Worm (Caenorhabditis elegans) whole organism, L3 larva: ENCODE results near the gene C05A2.4.

Experiments
- R02D3.7 ChIP-seq: fragments of 150-350 bp; optimal IDR thresholded peaks from 2 replicates; lab custom pipeline; 2014; ENCODE audit warnings: missing biosample characterization, missing genetic modification characterization
- aly-2 ChIP-seq: fragments of 150-350 bp; optimal IDR thresholded peaks from 2 replicates; lab custom pipeline; 2014; ENCODE audit warnings: missing biosample characterization, missing genetic modification characterization
- ama-1 ChIP-seq: fragments of 150-350 bp; optimal IDR thresholded peaks from 2 replicates; lab custom pipeline; 2018
- ceh-28 ChIP-seq: fragments of 150-350 bp; optimal IDR thresholded peaks from 2 replicates; lab custom pipeline; 2014; ENCODE audit warnings: missing biosample characterization, missing genetic modification reagents, missing genetic modification characterization
- ceh-9 ChIP-seq: sonication (generic microtip); optimal IDR thresholded peaks from 2 replicates; lab custom pipeline; 2018; ENCODE audit warnings: missing biosample characterization, missing genetic modification characterization
- daf-12 ChIP-seq: fragments of 150-350 bp; optimal IDR thresholded peaks from 2 replicates; lab custom pipeline; 2014; ENCODE audit warnings: missing biosample characterization, missing genetic modification reagents, missing genetic modification characterization
- egl-27 ChIP-seq: sonication (generic microtip); optimal IDR thresholded peaks from 4 replicates; lab custom pipeline; 2017; ENCODE audit warnings: missing biosample characterization, missing genetic modification reagents, missing genetic modification characterization
- egl-5 ChIP-seq: fragments of 150-350 bp; optimal IDR thresholded peaks from 2 replicates; lab custom pipeline; 2017; ENCODE audit warnings: missing biosample characterization, missing genetic modification reagents, missing genetic modification characterization, inconsistent platforms
- elt-1 ChIP-seq: fragments of 150-350 bp; optimal IDR thresholded peaks from 2 replicates; lab custom pipeline; 2014; ENCODE audit warnings: missing biosample characterization, missing genetic modification characterization
- elt-2 ChIP-seq: sonication (generic microtip); optimal IDR thresholded peaks from 2 replicates; lab custom pipeline; 2016; ENCODE audit warnings: missing genetic modification reagents, mild to moderate bottlenecking, missing genetic modification characterization, missing compliant biosample characterization
- elt-3 ChIP-seq, 3 experiments: fragments of 150-350 bp in 1 of 3; sonication (generic microtip) in 2 of 3; optimal IDR thresholded peaks; 2 replicates in 2 of 3; 4 replicates in 1 of 3; lab custom pipeline; 2014 to 2017; ENCODE audit warnings: missing biosample characterization in 3 of 3, missing genetic modification characterization in 3 of 3
- eor-1 ChIP-seq, 2 experiments: fragments of 150-350 bp; optimal IDR thresholded peaks; 2 replicates each; lab custom pipeline; 2014 to 2018; ENCODE audit warnings: missing biosample characterization in 2 of 2, missing genetic modification characterization in 2 of 2
- fkh-10 ChIP-seq: sonication (generic microtip); optimal IDR thresholded peaks from 2 replicates; lab custom pipeline; 2017; ENCODE audit warnings: missing biosample characterization, missing genetic modification reagents, missing genetic modification characterization
- fkh-2 ChIP-seq: fragments of 150-350 bp; optimal IDR thresholded peaks from 2 replicates; lab custom pipeline; 2014; ENCODE audit warnings: missing biosample characterization, missing genetic modification reagents, missing genetic modification characterization
- fos-1 ChIP-seq: fragments of 150-350 bp; optimal IDR thresholded peaks from 2 replicates; lab custom pipeline; 2014; ENCODE audit warnings: missing biosample characterization, missing genetic modification characterization
- hmg-11 ChIP-seq: sonication (generic microtip); optimal IDR thresholded peaks from 2 replicates; lab custom pipeline; 2016; ENCODE audit warnings: missing genetic modification characterization, missing compliant biosample characterization
- jun-1 ChIP-seq: fragments of 150-350 bp; optimal IDR thresholded peaks from 2 replicates; lab custom pipeline; 2014; ENCODE audit warnings: missing biosample characterization, missing genetic modification reagents, missing genetic modification characterization
- lin-15B ChIP-seq: fragments of 150-350 bp; optimal IDR thresholded peaks from 2 replicates; lab custom pipeline; 2014; ENCODE audit warnings: missing biosample characterization, missing genetic modification characterization
- lin-39 ChIP-seq: fragments of 150-350 bp; optimal IDR thresholded peaks from 2 replicates; lab custom pipeline; 2018; ENCODE audit warnings: missing biosample characterization, missing genetic modification reagents, missing genetic modification characterization
- lsy-12 ChIP-seq: sonication (generic microtip); optimal IDR thresholded peaks from 2 replicates; lab custom pipeline; 2016; ENCODE audit warnings: mild to moderate bottlenecking, missing genetic modification characterization, missing compliant biosample characterization
- mdl-1 ChIP-seq: fragments of 150-350 bp; optimal IDR thresholded peaks from 2 replicates; lab custom pipeline; 2014; ENCODE audit warnings: missing biosample characterization, missing genetic modification characterization
- mml-1 ChIP-seq: fragments of 150-350 bp; sonication (generic microtip); optimal IDR thresholded peaks from 3 replicates; lab custom pipeline; 2014; ENCODE audit warnings: missing biosample characterization, missing genetic modification characterization
- nfya-1 ChIP-seq: sonication (generic microtip); optimal IDR thresholded peaks from 2 replicates; lab custom pipeline; 2017; ENCODE audit warnings: missing genetic modification characterization, mild to moderate bottlenecking, missing compliant biosample characterization, antibody characterized with exemption, moderate library complexity; ENCODE audit not compliant: insufficient read depth
- nhr-11 ChIP-seq: fragments of 150-350 bp; optimal IDR thresholded peaks from 2 replicates; lab custom pipeline; 2014; ENCODE audit warnings: missing biosample characterization, missing genetic modification characterization
- nhr-12 ChIP-seq: fragments of 150-350 bp; optimal IDR thresholded peaks from 2 replicates; lab custom pipeline; 2014; ENCODE audit warnings: missing biosample characterization, missing genetic modification characterization
- nhr-23 ChIP-seq: fragments of 150-350 bp; optimal IDR thresholded peaks from 2 replicates; lab custom pipeline; 2014; ENCODE audit warnings: missing biosample characterization, missing genetic modification reagents, missing genetic modification characterization
- nhr-237 ChIP-seq: fragments of 150-350 bp; optimal IDR thresholded peaks from 2 replicates; lab custom pipeline; 2014; ENCODE audit warnings: missing biosample characterization, missing genetic modification characterization
- nhr-25 ChIP-seq: sonication (generic microtip); optimal IDR thresholded peaks from 2 replicates; lab custom pipeline; 2017; ENCODE audit warnings: missing biosample characterization, missing genetic modification characterization
- nhr-28 ChIP-seq: fragments of 150-350 bp; optimal IDR thresholded peaks from 2 replicates; lab custom pipeline; 2014; ENCODE audit warnings: missing biosample characterization, missing genetic modification characterization
- nhr-43 ChIP-seq: sonication (generic microtip); optimal IDR thresholded peaks from 2 replicates; lab custom pipeline; 2016; ENCODE audit warnings: mild to moderate bottlenecking, missing genetic modification characterization, missing compliant biosample characterization; ENCODE audit not compliant: poor library complexity, severe bottlenecking
- nhr-67 ChIP-seq: fragments of 150-350 bp; optimal IDR thresholded peaks from 2 replicates; lab custom pipeline; 2014; ENCODE audit warnings: missing biosample characterization, missing genetic modification characterization
- pha-4 ChIP-seq: fragments of 150-350 bp; optimal IDR thresholded peaks from 2 replicates; lab custom pipeline; 2014; ENCODE audit warnings: missing biosample characterization, missing genetic modification reagents, missing genetic modification characterization
- sea-2 ChIP-seq: fragments of 150-350 bp; sonication (generic microtip); optimal IDR thresholded peaks from 4 replicates; lab custom pipeline; 2014; ENCODE audit warnings: missing biosample characterization, missing genetic modification reagents, missing genetic modification characterization
- skn-1 ChIP-seq: fragments of 150-350 bp; optimal IDR thresholded peaks from 2 replicates; lab custom pipeline; 2014; ENCODE audit warnings: missing biosample characterization, missing genetic modification characterization
- snpc-4 ChIP-seq: fragments of 150-350 bp; optimal IDR thresholded peaks from 2 replicates; lab custom pipeline; 2014; ENCODE audit warnings: missing biosample characterization, missing genetic modification characterization
- tbx-2 ChIP-seq: sonication (generic microtip); optimal IDR thresholded peaks from 2 replicates; lab custom pipeline; 2016; ENCODE audit warnings: mild to moderate bottlenecking, missing genetic modification characterization, missing compliant biosample characterization
- unc-39 ChIP-seq: sonication (generic microtip); optimal IDR thresholded peaks from 4 replicates; lab custom pipeline; 2017; ENCODE audit warnings: missing biosample characterization, missing genetic modification characterization
- unc-62 ChIP-seq: fragments of 150-350 bp; sonication (generic microtip); optimal IDR thresholded peaks from 4 replicates; lab custom pipeline; 2014; ENCODE audit warnings: missing biosample characterization, missing genetic modification reagents, missing genetic modification characterization
- zag-1 ChIP-seq: fragments of 150-350 bp; optimal IDR thresholded peaks from 2 replicates; lab custom pipeline; 2014; ENCODE audit warnings: missing biosample characterization, missing genetic modification characterization
- ztf-11 ChIP-seq: fragments of 150-350 bp; optimal IDR thresholded peaks from 2 replicates; lab custom pipeline; 2014; ENCODE audit warnings: missing biosample characterization, missing genetic modification characterization
- ztf-4 ChIP-seq: fragments of 150-350 bp; optimal IDR thresholded peaks from 2 replicates; lab custom pipeline; 2014; ENCODE audit warnings: missing biosample characterization, missing genetic modification characterization

C05A2.4 gene

DNA sequence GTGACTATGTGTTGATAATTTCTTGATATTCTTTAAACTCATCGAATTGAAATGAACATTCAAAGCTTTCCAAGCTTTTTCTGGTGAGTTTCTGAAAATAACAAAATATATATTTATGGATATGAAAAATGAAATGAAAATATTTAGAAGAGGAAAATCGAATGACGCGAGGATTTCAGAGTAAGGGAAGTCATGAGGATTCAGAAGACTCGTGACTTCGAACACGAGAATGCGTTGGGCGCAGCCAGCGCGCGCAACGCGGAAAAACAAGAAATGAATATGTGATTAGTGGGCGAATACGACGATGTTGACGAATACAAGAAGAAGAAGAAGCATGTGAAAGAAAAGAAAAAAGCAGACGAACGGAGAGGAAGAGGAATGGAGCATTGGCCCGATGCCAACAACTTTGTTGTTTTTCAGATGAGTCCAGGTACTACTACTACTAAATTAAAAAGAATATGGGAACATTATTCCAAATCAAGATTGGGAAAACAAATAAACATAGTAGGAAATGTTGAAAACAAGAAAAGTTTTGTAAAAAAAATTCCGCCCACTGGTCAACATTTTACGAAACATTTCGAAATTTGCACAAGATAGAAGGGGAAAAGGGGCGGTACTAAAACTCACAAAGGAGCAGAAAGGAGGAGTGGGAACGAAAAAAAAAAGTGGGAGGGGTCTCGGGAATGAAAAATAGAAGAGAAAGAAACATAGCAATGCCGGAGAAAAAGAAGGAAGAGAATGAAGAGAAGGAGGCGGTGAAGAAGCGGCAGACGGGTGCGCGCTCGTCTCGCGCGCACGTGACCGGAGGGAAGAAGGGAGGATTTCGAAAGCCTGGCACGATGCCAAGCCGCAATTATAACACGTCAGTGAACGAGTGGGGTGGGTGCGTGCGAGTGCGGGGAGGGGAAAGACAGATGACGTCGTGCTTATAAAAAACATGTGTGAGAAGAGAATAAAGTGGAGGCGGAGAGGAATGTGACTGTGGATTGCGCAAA lies 20.2 kb downstream of the C05A2.4 start (continued):
- TF ChIP-seq elt-1 (tag; lab: Kevin White, UChicago) (peak; percentile 6), ama-1 (peak; percentile 4), daf-12 (tag; lab: Kevin White, UChicago) (no peak), skn-1 (tag; lab: Kevin White, UChicago) (peak; percentile 66), nhr-28 (no peak), nfya-1 (tag; lab: Kevin White, UChicago) (peak; percentile 92), lsy-12 (tag; lab: Kevin White, UChicago) (peak; percentile 89)

DNA sequence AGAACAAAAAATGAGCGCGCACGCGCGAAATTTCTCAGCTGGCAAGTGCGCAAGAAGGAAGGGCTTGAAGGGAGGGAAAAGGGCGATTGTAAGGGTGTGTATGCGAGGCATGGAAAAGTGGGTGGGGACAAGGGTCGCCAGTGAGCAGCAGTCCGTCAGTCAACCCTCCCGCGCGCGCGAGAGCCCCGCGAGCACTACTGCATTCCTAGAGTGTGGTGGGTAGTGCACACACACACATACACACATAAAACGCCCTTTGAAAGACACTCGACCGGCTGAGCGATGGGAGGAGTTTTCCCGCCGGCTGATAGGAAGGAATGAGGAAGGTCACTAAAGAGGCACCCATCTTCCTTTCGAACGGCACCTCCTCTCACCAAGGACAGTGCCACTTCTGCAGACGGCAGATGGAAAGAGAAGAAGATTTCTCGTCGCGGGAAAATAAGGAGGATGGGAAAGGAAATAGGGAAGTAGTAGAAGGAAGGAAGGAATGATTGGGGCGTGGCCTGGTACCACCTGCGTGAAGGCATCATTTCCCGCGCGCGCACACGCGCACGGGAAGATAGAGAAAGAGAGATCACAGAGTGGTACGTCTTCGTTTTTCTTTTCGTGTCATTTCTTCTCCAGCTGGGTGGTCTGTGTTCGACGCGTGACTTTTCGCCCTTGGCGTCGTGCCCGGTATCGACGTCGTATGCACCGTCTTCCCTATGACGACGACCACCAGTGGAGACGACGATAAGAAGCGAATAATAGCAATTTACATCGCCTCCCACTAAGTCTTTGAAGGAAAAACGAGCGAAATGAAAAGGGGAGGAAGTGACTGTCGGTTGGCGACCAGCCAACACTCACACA lies 21.8 kb downstream of the C05A2.4 start:
- TF ChIP-seq pha-4 (tag; lab: Kevin White, UChicago) = no peak
- TF ChIP-seq mdl-1 (tag; lab: Kevin White, UChicago) = peak; percentile 63
- peak; percentile 28 for TF ChIP-seq ztf-4 (tag; lab: Kevin White, UChicago)
- no peak for TF ChIP-seq nhr-12 (tag; lab: Kevin White, UChicago)
- TF ChIP-seq nhr-11 (tag; lab: Kevin White, UChicago) = no peak
- no peak for TF ChIP-seq ama-1
- TF ChIP-seq lin-39 (tag; lab: Kevin White, UChicago) = peak; percentile 78
- TF ChIP-seq tbx-2 (tag; lab: Kevin White, UChicago) = peak; percentile 34
- TF ChIP-seq daf-12 (tag; lab: Kevin White, UChicago) = no peak
- peak; percentile 96 for TF ChIP-seq nhr-43 (tag; lab: Kevin White, UChicago)
- no peak for TF ChIP-seq nhr-67 (tag; lab: Kevin White, UChicago)
- TF ChIP-seq fkh-10 (GFP tag; lab: Kevin White, UChicago) = no peak
- TF ChIP-seq elt-1 (tag; lab: Kevin White, UChicago) = no peak
- TF ChIP-seq lin-15B (tag; lab: Kevin White, UChicago) = no peak
- TF ChIP-seq nhr-23 (tag; lab: Kevin White, UChicago) = peak; percentile 95
- peak; percentile 5 for TF ChIP-seq skn-1 (tag; lab: Kevin White, UChicago)
- TF ChIP-seq nhr-25 (tag; lab: Kevin White, UChicago) = peak; percentile 81
- TF ChIP-seq elt-2 (tag; lab: Kevin White, UChicago) = no peak
- no peak for TF ChIP-seq nhr-28
- no peak for TF ChIP-seq ceh-28
- no peak for TF ChIP-seq zag-1 (tag; lab: Kevin White, UChicago)
- no peak for TF ChIP-seq mml-1
- no peak for TF ChIP-seq fkh-2 (tag; lab: Kevin White, UChicago)
- no peak for TF ChIP-seq nfya-1 (tag; lab: Kevin White, UChicago)
- TF ChIP-seq unc-39 (tag; lab: Kevin White, UChicago) = no peak
- no peak for TF ChIP-seq sea-2 (GFP tag; lab: Kevin White, UChicago)
- TF ChIP-seq fos-1 = no peak
- no peak for TF ChIP-seq aly-2 (tag; lab: Kevin White, UChicago)
- no peak for TF ChIP-seq unc-62 (GFP tag; lab: Kevin White, UChicago)
- no peak for TF ChIP-seq ceh-9 (tag; lab: Kevin White, UChicago)
- peak in 1 of 3 experiments; percentile 70 for TF ChIP-seq elt-3 (tag; optimal IDR thresholded peaks at IDR 0.05; lab: Kevin White, UChicago)
- TF ChIP-seq ztf-11 = no peak
- TF ChIP-seq egl-27 (tag; lab: Kevin White, UChicago) = peak; percentile 44
- TF ChIP-seq nhr-237 (tag; lab: Kevin White, UChicago) = no peak
- TF ChIP-seq jun-1 (tag; lab: Kevin White, UChicago) = peak; percentile 57
- TF ChIP-seq egl-5 (tag; lab: Kevin White, UChicago) = no peak
- TF ChIP-seq R02D3.7 (tag; lab: Kevin White, UChicago) = no peak
- peak; percentile 33 for TF ChIP-seq hmg-11 (tag; lab: Kevin White, UChicago)
- TF ChIP-seq snpc-4 (tag; lab: Kevin White, UChicago) = no peak
- no peak for TF ChIP-seq eor-1 (tag; optimal IDR thresholded peaks at IDR 0.05; lab: Kevin White, UChicago)
